Fruit fly (Drosophila melanogaster) S2 (cell line): ENCODE measurements around the gene Drsl1.

ENCODE experiments used
- CG8478 ChIP-seq: fragments of >200 bp; optimal IDR thresholded peaks from 2 replicates; lab custom pipeline; 2018
- CTCF ChIP-seq, 2 experiments: fragments of >200 bp; optimal IDR thresholded peaks; 2 replicates each; lab custom pipeline; 2018

Gene Drsl1

DNA sequence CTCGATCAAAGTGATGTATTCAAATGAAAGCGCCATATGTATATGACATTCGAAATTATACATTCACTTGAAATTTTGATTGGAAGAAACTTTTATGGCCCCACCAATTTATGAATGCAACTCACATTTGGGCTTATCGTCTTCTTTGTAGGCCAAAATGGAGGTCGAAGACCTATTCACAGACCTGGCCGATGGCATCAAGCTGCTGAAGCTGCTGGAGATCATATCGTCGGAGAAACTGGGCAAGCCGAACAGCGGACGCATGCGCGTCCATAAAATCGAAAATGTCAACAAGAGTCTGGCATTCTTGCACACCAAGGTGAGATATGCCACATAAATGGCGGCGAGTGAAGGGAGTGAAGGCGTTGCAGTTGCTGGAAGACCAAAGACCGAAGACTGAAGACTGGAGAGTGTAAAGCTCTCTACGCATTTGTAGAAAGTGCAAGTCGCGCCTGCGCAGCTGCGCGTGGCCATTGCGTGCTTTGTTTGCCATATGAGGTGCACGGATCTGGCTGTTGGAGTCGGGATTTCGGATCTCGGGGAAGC is 16.3 kb upstream of the Drsl1 start:
- no peak for TF ChIP-seq CTCF (optimal IDR thresholded peaks at IDR 0.05; lab: Kevin White, UChicago)
- no peak for TF ChIP-seq CG8478 (lab: Kevin White, UChicago)

DNA sequence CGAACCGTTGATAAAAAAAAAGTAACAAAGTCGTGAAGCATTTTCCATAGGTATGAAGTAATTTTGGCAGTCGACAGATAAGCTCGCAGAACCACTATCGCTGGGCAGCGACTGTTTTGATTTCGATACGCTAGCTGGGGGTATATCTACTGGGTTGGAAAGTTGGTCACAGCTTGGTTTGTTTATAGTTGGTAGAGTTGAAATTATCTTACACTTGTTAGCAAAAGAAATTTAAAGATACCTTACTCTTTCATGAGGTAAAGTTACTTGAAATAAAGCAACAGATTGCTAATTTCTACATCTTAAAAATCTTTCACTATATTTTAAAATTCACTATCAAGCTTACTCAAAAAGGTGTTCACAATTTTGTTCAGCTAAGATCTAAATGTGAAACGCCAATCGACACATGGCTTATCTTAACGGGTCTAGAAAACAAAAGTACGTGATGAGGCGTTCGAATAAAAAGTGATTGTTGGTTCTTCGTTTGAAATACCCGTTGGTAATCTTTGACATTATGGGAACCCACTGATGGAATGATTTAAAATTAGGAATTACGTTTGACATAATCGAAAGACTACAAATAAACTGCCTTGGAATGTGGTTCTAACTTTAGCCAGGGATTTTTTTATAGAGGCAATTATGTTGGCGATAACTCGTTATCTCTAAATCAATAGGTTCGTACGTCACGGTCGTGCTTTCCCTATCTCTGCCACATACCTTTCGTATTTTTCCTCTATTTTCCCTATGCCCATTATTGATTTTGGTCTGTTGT is 15.2 kb upstream of the Drsl1 start:
- TF ChIP-seq CTCF (optimal IDR thresholded peaks at IDR 0.05; lab: Kevin White, UChicago), result no peak
- TF ChIP-seq CG8478 (lab: Kevin White, UChicago), result no peak

DNA sequence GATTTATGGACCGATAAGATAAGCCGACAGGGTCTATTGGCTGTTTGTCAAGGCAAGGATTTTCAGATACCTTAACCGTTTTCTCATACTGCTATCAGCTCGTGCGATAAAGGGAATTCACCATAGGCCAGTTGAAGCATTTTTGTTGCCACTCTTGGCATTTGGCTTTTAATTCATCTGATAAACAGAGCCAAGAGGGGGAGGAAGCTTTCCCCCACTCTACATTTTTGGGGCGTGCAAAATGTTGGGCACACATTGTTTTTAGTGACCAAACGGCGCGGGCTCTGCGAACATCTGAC is 14.2 kb upstream of the Drsl1 start:
- no peak for TF ChIP-seq CG8478 (lab: Kevin White, UChicago)
- TF ChIP-seq CTCF (optimal IDR thresholded peaks at IDR 0.05; lab: Kevin White, UChicago), result no peak

DNA sequence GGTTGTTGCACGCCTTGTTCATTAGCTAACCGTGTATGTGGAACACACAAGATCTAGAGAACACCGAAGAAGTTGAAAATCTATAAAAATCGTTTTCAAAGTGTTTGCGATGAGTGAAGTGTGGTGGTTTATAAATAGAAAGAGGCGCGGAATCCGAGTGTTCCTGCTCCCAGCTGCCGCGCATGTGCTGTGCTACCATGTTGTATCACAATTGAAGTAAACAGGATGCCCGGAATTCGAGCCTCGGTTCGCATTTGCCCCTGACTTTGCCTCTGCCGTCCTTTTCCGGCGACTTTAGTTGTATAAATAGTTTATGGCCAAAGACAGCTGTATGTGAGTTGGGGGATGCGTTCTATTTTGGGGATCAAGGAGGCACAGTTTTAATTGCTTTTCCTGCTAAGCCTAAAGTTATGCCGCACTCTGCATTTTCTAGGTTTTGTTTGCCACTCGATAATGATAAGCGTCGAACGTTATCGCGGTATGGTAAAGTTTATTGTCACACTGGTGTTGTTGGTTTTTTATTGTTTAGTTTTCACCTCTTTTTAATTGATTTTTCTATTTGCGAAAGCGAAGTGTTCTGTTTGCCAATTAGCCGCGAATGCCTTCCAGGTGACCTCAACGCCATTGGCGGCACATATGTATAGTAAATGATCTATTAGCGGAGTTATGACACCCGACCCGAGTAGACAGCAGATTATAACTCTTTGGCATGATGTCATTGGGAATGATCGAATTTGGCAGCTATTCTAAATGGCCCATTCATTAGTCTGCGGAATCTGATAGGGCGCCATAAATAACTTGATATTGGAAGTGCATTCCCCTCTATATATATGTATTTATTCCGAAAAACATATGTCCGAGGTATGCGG is 13.6 kb upstream of the Drsl1 start:
- TF ChIP-seq CG8478 (lab: Kevin White, UChicago), result no peak
- TF ChIP-seq CTCF (optimal IDR thresholded peaks at IDR 0.05; lab: Kevin White, UChicago), result no peak

DNA sequence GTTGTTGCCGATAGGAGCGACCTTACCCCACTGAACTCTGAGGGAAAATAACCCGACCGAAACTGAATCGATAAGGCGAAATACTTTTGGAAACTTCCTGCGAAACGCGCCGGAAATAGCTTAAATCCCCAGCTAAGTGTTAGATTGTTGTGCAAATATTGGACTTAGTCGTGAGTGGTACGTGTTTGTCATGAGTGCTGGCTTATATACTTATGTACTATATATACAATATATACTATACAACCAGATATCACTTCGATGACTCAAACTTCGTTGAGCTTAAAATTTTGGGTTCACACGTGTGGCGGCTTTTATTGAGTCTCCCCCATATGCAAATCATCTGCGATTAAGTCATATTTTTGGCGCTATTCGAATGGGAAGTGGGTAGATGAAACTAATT is 10.7 kb upstream of the Drsl1 start:
- TF ChIP-seq CTCF (optimal IDR thresholded peaks at IDR 0.05; lab: Kevin White, UChicago), result no peak
- no peak for TF ChIP-seq CG8478 (lab: Kevin White, UChicago)

DNA sequence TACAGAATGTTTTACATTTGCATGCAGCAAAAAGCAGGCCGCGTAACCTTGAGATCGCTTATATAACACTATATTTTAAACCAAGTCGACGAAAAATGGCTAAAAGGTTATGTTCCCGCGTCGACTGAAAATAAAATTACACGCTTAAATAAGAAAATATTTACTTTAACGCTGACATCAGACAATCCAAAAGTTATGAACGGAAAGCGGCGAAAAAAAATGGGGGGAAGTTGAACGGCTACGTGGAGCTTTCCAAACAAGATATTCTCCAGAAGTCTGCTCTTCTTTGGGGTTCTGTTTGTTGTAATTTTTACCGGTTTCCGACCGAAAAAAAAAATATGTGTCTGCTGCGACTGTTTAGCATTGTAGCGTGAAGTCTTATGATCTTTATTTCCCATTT is 8.9 kb upstream of the Drsl1 start:
- TF ChIP-seq CG8478 (lab: Kevin White, UChicago) (no peak), CTCF (optimal IDR thresholded peaks at IDR 0.05; lab: Kevin White, UChicago) (no peak)

DNA sequence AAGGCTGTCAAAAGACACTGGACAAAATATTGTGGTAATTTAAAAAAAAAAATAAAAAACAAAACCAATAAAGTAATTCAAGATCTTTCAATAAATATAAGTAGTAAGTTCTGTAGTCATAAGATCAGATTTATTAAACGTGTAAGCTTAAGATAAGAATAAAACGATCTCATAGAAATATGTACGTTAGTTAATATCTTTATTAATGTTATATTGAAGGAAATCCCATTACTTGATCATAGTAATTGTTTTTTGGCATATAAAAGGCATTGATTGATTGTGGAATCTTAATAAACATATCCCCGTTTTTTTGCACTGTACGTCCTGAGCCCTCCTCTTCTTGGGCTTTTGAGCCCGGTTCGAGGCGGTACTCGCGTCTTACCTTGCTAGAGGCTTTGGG is 7.7 kb upstream of the Drsl1 start:
- TF ChIP-seq CTCF (optimal IDR thresholded peaks at IDR 0.05; lab: Kevin White, UChicago) (no peak), CG8478 (lab: Kevin White, UChicago) (no peak)

DNA sequence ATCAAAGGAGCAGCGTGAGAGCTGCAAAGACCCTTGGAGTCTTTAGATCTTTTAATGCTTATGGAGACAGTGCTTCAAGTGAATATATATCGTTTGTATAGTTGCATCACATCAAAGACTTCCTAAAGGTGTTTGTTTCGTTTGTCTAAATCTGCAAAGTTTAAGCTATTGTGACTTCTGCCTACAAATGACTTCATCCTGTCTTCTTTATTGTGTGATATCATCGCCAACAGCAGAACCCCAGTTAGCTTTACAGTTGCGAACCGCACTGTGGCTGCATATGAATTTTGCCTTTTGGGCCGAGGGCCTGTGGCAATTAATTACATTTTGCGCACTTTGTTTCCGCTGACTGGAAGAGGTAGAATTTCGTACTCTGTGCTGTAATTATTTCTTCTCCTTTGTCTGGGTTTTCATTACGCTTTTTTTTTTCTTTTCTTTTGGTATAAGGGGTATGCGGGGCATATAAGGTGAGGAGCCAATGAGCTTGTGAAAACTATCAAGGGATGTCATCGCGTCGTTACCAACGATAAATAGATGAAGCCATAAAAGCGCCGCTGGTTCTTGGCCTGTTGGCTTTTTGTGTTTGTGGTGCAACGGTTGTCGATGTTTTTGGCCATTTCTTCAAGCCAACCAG is 6.8 kb upstream of the Drsl1 start:
- TF ChIP-seq CTCF (optimal IDR thresholded peaks at IDR 0.05; lab: Kevin White, UChicago), result no peak
- TF ChIP-seq CG8478 (lab: Kevin White, UChicago), result no peak

DNA sequence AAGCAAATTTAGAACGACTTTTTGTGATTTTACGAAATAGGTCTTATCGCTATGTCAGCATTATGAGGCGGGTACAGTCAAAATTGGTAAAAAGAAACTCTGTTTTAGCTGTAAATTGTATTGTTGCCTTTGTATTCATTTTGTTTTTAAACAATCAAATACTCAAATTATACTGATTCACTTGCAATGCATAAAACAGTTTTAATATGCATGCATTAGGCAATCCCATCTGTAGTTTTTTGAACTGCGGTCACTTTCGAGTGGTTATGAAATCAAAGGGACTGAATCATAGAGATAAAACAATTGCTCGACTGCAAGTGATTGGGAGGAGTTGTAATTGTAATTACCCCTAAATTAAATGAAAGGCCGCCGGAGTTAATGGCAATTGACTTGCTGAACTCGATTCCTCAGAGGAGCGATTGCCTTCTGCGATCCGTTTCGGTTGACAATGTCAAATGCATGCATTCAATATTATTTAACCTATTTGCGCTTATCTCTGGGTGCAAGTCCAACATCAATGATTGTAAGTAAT is 4.2 kb upstream of the Drsl1 start:
- TF ChIP-seq CTCF (optimal IDR thresholded peaks at IDR 0.05; lab: Kevin White, UChicago) (no peak), CG8478 (lab: Kevin White, UChicago) (no peak)

DNA sequence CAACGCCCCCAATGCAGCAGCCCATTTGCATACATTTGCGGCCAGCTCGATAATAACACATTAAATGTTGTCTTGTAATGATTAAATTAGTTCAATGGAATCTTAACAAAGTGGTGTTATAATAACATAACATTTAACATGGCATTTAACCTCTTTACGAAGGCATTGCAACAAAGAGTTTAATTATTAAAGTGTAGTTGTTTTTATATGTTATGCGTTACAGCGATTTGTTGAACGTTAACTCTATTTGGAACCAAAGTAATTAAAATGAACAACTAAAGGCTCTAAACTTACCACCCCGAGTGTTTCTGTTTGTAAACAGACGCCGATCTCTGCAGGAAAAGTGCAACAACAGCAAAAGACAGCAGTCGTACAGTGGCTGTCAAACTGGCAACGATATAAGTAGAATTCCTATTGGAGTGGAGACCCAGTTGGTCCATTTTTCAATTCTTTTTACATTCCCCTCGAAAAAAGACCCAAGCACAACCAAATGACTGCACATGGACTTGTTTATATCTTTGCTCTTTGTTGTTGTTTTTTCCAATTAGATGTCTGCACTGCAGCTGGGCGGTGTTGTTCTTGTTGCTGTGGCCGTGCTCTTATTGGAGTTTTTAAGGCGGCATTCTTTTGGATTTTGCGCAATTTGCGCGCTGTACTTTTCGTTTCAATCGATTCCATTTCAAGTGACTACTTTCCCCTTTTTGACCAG is 3.4 kb upstream of the Drsl1 start:
- no peak for TF ChIP-seq CTCF (optimal IDR thresholded peaks at IDR 0.05; lab: Kevin White, UChicago)
- no peak for TF ChIP-seq CG8478 (lab: Kevin White, UChicago)

DNA sequence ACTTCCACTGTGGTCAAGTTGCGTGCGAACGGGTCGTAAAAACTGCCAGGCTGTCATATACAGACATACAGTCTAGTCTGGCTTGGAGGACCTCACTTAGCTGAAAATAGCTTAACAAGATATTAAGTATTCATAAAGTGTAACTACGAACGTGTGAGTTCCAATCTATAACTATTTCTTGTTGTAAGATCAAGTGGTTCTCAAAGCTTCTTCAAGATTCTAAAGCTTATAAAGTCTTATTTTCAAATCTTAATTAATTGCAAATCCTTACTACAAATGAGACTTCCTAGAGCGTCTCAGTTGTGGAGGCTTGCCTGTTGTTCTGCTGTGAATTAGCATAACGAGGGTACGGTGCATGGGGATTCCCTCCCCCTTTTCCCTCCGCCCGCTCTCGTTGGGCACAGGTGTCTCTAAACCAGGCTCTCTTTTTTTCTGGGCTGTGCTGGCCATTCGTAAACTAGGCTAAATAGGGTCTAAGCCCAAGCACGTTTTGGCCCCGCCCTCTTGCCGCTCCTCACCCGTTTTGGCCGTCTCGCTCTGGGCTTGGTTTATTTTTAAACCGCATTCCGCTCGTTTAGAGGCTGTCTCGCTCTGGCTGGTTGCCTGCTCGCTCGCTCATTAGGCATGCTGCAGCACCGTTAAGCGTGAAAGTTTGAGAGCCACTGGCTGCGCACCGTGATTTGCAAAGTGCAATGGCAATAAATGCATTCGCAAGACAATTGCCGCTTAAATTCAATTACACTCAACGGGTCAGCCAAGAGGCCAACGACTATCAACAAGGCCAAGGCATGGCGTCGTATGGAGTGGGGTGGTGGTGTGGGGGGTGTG is 2.7 kb upstream of the Drsl1 start:
- TF ChIP-seq CG8478 (lab: Kevin White, UChicago) (no peak), CTCF (optimal IDR thresholded peaks at IDR 0.05; lab: Kevin White, UChicago) (no peak)

DNA sequence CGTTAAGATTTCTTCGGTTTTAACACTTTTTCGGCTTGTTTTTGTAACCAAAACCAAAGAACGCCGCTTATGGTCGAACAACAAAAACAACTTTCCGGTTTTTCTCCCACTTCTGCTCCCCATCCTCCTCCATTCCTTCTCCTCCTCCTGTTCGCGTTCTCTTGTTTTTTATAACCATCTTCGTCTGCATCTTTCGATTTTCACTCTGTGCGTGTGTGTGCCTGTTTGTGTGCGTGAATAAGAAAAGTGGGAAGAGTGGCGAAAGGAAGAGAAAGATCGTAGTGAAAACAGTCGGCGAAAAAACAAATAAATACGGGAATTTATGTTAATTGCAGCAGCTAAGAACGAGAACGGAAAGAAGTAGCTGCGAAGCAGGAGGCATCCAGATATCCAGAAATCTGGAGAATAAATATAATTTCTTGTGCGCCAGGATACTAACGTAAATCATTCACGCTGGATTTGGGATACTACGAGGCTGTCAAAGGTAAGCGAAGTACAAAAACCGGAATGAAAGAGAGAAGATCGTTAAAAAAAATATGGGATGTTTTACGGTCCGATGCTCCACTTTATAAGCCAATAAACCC is 1.8 kb upstream of the Drsl1 start:
- TF ChIP-seq CG8478 (lab: Kevin White, UChicago) (no peak), CTCF (optimal IDR thresholded peaks at IDR 0.05; lab: Kevin White, UChicago) (no peak)
